Worm (Caenorhabditis elegans): ENCODE data around the gene C18H7.11.

Gene C18H7.11

DNA sequence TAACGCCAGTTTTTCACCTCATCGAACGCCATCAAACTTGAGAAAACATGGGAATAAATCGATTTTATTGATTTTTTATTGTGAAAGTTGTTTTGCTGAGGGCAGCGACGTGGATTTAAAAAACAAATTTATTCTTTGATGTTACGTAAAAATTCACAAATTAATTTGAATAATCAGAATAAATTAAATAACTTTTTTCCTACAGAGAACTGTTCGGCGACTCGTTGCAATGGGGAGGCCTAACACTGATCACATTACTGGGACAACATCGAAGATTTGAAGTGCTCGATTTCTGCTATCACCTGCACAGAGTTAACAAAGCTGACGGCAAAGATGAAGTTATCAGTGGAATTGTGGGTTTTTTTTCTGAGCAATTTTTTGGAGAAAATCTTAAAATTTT, 14.6 kb upstream of the C18H7.11 start, which contains the start of gene F56A11.6:
Gene F56A11.6 (minus strand): TSS at position 101 of the 400 bp plus-strand sequence.
- TF ChIP-seq efl-1 (optimal IDR thresholded peaks at IDR 0.05) (no peak), efl-1 (GFP tag; optimal IDR thresholded peaks at IDR 0.05 in 1 of 2) (peak in 1 of 2 experiments; percentile 3), swsn-7 (tag; optimal IDR thresholded peaks at IDR 0.05) (no peak), pqm-1 (tag; optimal IDR thresholded peaks at IDR 0.05) (no peak), ceh-8 (GFP tag; optimal IDR thresholded peaks at IDR 0.05) (no peak)

DNA sequence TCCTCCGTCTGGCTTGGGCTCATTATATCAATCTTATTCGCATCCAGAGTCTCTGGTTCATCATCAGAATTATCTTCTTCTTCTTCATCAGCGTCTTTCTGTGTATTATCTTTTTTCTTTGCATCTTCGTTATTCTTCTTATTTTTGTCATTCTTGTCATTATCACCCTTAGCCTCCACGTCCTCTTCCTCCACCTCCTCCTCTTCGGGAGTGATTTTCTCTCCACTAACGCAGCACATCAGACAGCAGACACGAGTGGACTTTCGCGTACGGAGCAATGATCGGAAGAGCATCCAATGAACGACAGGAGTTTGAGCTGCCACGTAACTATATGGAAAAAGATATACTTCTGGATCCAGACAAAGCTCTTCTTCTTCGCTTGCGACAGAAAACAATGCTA, 12.7 kb upstream of the C18H7.11 start:
- TF ChIP-seq ceh-8 (GFP tag; optimal IDR thresholded peaks at IDR 0.05) (no peak), efl-1 (optimal IDR thresholded peaks at IDR 0.05) (no peak), efl-1 (GFP tag; optimal IDR thresholded peaks at IDR 0.05 in 1 of 2) (peak in 1 of 2 experiments; percentile 56), tlp-1 (tag; optimal IDR thresholded peaks at IDR 0.05) (no peak), grh-1 (GFP tag; IDR thresholded peaks at IDR 0.05) (no peak), nhr-71 (tag; optimal IDR thresholded peaks at IDR 0.05) (no peak), pqm-1 (tag; optimal IDR thresholded peaks at IDR 0.05) (no peak), ceh-63 (GFP tag; optimal IDR thresholded peaks at IDR 0.05) (no peak), hlh-4 (tag; optimal IDR thresholded peaks at IDR 0.05) (no peak)

DNA sequence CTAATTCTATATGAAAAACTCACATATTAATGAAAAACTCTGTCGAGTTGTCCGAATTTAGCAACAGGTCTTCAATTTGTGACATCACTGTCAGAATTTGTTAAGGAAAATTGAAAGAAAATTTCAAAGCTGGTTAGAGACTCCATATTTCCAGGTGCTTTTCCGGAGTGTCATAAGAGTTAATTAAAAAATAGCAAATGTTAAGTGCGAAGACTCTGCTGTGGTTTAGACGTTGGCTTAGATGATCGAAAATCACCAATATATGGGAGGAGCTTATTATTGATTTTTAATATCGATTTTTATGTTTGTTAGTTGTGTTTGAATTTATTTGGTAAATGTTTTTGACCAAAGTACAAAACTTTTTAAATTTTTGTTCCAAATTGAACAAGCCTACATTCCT, 9.0 kb upstream of the C18H7.11 start, which contains the start of gene C18H7.12:
Gene C18H7.12 (minus strand): TSS at position 101 of the 400 bp plus-strand sequence.
- TF ChIP-seq elt-2 (tag; optimal IDR thresholded peaks at IDR 0.05), result no peak
- no peak for TF ChIP-seq pqm-1 (tag; optimal IDR thresholded peaks at IDR 0.05)
- no peak for TF ChIP-seq C34B4.2 (tag; optimal IDR thresholded peaks at IDR 0.05)
- no peak for TF ChIP-seq C16A3.4 (tag; optimal IDR thresholded peaks at IDR 0.05)
- TF ChIP-seq efl-3 (GFP tag; optimal IDR thresholded peaks at IDR 0.05), result no peak
- no peak for TF ChIP-seq nhr-85 (tag)
- TF ChIP-seq fos-1 (tag; optimal IDR thresholded peaks at IDR 0.05), result no peak
- no peak for TF ChIP-seq C04F5.9 (tag; optimal IDR thresholded peaks at IDR 0.05)
- no peak for TF ChIP-seq hpl-2 (GFP tag; optimal IDR thresholded peaks at IDR 0.05)
- no peak for TF ChIP-seq fkh-4 (tag; optimal IDR thresholded peaks at IDR 0.05; ENCODE audit: borderline replicate concordance)
- no peak for TF ChIP-seq alr-1 (tag; optimal IDR thresholded peaks at IDR 0.05; ENCODE audit: borderline replicate concordance)
- TF ChIP-seq unc-98 (GFP tag; IDR thresholded peaks at IDR 0.05), result no peak
- TF ChIP-seq lsy-2 (tag; optimal IDR thresholded peaks at IDR 0.05), result no peak
- no peak for TF ChIP-seq F16B12.6 (tag; optimal IDR thresholded peaks at IDR 0.05)
- no peak for TF ChIP-seq aha-1 (tag; optimal IDR thresholded peaks at IDR 0.05)
- TF ChIP-seq ceh-82 (tag; optimal IDR thresholded peaks at IDR 0.05), result no peak
- TF ChIP-seq snu-23 (GFP tag; optimal IDR thresholded peaks at IDR 0.05), result no peak

DNA sequence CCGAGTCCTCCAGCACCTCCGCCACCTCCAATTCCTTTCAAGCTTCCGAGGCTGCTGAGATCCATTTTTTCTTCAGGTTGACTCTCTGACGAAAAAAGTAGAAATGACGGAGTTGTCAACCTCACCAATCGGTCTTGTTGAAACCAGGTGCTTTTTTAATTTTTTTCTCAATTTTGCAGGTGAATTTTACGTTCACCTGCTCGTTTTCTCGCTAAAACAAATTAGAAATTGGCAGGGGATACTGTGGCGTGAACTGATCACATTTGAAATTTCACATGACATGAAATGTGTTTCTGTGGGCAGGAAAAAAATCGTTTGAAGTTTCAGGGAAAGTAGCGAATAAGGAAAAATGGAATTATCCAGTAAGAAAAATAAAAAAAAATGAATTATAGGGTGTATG, 4.3 kb upstream of the C18H7.11 start, which contains the start of gene C18H7.6:
Gene C18H7.6 (minus strand): TSS at position 104 of the 400 bp plus-strand sequence.
- TF ChIP-seq hlh-4 (tag; optimal IDR thresholded peaks at IDR 0.05) (peak; percentile 97), nhr-90 (tag; optimal IDR thresholded peaks at IDR 0.05; ENCODE audit: poor library complexity) (no peak), fkh-8 (tag; optimal IDR thresholded peaks at IDR 0.05) (peak; percentile 2)

DNA sequence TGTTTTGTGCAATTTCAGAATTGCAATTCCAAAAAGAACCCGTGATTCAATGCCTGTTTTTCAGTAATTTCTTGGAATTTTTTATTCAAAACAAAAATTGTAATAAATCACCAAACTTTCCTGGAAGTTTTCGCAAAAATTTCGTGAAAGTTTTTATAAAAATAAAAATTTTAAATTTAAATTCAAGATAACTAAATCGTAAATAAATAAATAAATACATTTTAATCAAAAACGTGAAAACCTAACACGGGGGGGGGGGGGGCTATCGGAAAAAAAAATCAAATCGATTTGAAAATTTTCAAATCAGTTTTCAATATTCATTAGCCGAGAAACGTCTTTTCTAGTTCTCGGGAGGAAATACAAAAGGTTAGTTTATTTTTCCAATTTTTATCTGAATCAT, 3.7 kb upstream of the C18H7.11 start, which contains the start of gene C18H7.4:
Gene C18H7.4 (plus strand): TSS at position 301 of the 400 bp plus-strand sequence.
- TF ChIP-seq zag-1 (tag; optimal IDR thresholded peaks at IDR 0.05) (no peak), ceh-82 (tag; optimal IDR thresholded peaks at IDR 0.05) (no peak)

DNA sequence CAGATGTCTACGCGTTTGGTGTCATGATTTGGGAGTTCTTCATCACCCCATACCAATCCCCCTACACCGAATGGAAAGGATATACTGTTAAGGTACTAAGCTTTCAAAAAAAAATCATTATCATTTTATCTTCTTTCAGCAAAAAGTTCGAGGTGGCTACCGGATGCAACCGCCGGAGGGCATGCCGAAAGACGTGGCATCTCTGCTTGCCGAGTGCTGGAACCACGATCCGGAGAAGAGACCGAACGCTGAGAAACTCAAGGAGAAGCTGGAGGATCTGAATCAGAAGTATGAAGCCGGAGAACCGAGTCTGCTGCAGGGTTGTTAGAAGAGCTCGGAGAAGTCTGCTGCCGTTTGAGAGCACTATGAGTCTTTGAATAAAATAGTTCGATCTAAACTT, 1.9 kb upstream of the C18H7.11 start:
- no peak for TF ChIP-seq fkh-8 (tag; optimal IDR thresholded peaks at IDR 0.05)
- TF ChIP-seq hlh-4 (tag; optimal IDR thresholded peaks at IDR 0.05), result no peak
- no peak for TF ChIP-seq ces-1 (GFP tag; optimal IDR thresholded peaks at IDR 0.05)
- TF ChIP-seq Y116A8C.19 (tag; optimal IDR thresholded peaks at IDR 0.05; ENCODE audit: borderline replicate concordance), result no peak
- TF ChIP-seq efl-1 (optimal IDR thresholded peaks at IDR 0.05), result no peak
- TF ChIP-seq efl-1 (GFP tag; optimal IDR thresholded peaks at IDR 0.05 in 1 of 2), result no peak
- no peak for TF ChIP-seq ztf-11 (tag; optimal IDR thresholded peaks at IDR 0.05)
- TF ChIP-seq pax-3 (tag; optimal IDR thresholded peaks at IDR 0.05), result no peak
- no peak for TF ChIP-seq egl-27 (tag; optimal IDR thresholded peaks at IDR 0.05)
- no peak for TF ChIP-seq blmp-1 (tag; optimal IDR thresholded peaks at IDR 0.05)
- TF ChIP-seq tbx-2 (tag; optimal IDR thresholded peaks at IDR 0.05), result no peak
- no peak for TF ChIP-seq nhr-12 (tag; optimal IDR thresholded peaks at IDR 0.05)
- no peak for TF ChIP-seq pqm-1 (tag; optimal IDR thresholded peaks at IDR 0.05)
